Worm (Caenorhabditis elegans) whole organism, L1 larva: ENCODE data around the gene mes-2.
"Not testable (repeated sequence)": the region's sequence is repeated elsewhere in the genome, so short reads cannot be mapped to it uniquely, and the experiment has no call there.

Experiments used
- C04F5.9 ChIP-seq: sonication (generic microtip); optimal IDR thresholded peaks from 2 replicates; lab custom pipeline; 2016; ENCODE audit warnings: missing genetic modification characterization, missing compliant biosample characterization
- C16A3.4 ChIP-seq: fragments of 150-350 bp; optimal IDR thresholded peaks from 2 replicates; lab custom pipeline; 2014; ENCODE audit warnings: missing biosample characterization, missing genetic modification characterization
- F16B12.6 ChIP-seq: fragments of 150-350 bp; optimal IDR thresholded peaks from 2 replicates; lab custom pipeline; 2014; ENCODE audit warnings: missing biosample characterization, missing genetic modification characterization
- alr-1 ChIP-seq: fragments of 200-800 bp; sonication (Bioruptor generic); optimal IDR thresholded peaks from 2 replicates; lab custom pipeline; 2018; ENCODE audit warnings: borderline replicate concordance, mild to moderate bottlenecking, missing genetic modification characterization, missing compliant biosample characterization
- aly-2 ChIP-seq: fragments of 150-350 bp; optimal IDR thresholded peaks from 2 replicates; lab custom pipeline; 2014; ENCODE audit warnings: missing biosample characterization, missing genetic modification characterization
- ceh-8 ChIP-seq: fragments of 200-800 bp; sonication (Bioruptor generic); optimal IDR thresholded peaks from 2 replicates; lab custom pipeline; 2018; ENCODE audit warnings: mild to moderate bottlenecking, missing genetic modification characterization, moderate library complexity, missing compliant biosample characterization
- ceh-82 ChIP-seq, 3 experiments: fragments of 150-350 bp in 1 of 3; sonication (generic microtip) in 2 of 3; optimal IDR thresholded peaks; 2 replicates each; lab custom pipeline; 2014 to 2017; ENCODE audit warnings: missing biosample characterization in 3 of 3, missing genetic modification characterization in 3 of 3
- ceh-88 ChIP-seq: fragments of 200-800 bp; sonication (Bioruptor generic); IDR thresholded peaks from 2 replicates; pipeline ENCODE4 v1.3.6; 2022; ENCODE audit warnings: missing genetic modification characterization, missing compliant biosample characterization
- ceh-90 ChIP-seq: sonication (generic microtip); optimal IDR thresholded peaks from 2 replicates; lab custom pipeline; 2016; ENCODE audit warnings: missing genetic modification characterization, missing compliant biosample characterization
- ces-1 ChIP-seq: fragments of 150-350 bp; optimal IDR thresholded peaks from 2 replicates; lab custom pipeline; 2014; ENCODE audit warnings: missing biosample characterization, missing genetic modification reagents, missing genetic modification characterization
- dpl-1 ChIP-seq, 3 experiments: fragments of 150-350 bp in 2 of 3; sonication (generic microtip) in 1 of 3; optimal IDR thresholded peaks; 2 replicates each; lab custom pipeline; 2014 to 2017; ENCODE audit warnings: missing biosample characterization in 3 of 3, missing genetic modification characterization in 3 of 3, missing genetic modification reagents in 3 of 3
- efl-1 ChIP-seq, 4 experiments: fragments of 150-350 bp; optimal IDR thresholded peaks in 3 of 4; peaks in 1 of 4; 1 replicate in 1 of 4; 2 replicates in 3 of 4; lab custom pipeline; 2014; ENCODE audit warnings: missing biosample characterization in 2 of 4, missing genetic modification characterization in 2 of 4, missing genetic modification reagents in 2 of 4
- efl-3 ChIP-seq: fragments of 200-800 bp; sonication (Bioruptor generic); optimal IDR thresholded peaks from 2 replicates; lab custom pipeline; 2018; ENCODE audit warnings: mild to moderate bottlenecking, missing genetic modification characterization, missing compliant biosample characterization
- ets-5 ChIP-seq: fragments of 200-800 bp; sonication (Bioruptor generic); IDR thresholded peaks from 2 replicates; pipeline ENCODE4 v1.3.6; 2022; ENCODE audit warnings: missing genetic modification characterization, missing compliant biosample characterization
- fkh-10 ChIP-seq: sonication (generic microtip); optimal IDR thresholded peaks from 2 replicates; lab custom pipeline; 2017; ENCODE audit warnings: missing biosample characterization, missing genetic modification reagents, missing genetic modification characterization
- fkh-4 ChIP-seq: sonication (generic microtip); optimal IDR thresholded peaks from 2 replicates; lab custom pipeline; 2016; ENCODE audit warnings: missing compliant biosample characterization, missing genetic modification characterization, borderline replicate concordance
- grh-1 ChIP-seq: fragments of 200-800 bp; sonication (Bioruptor generic); IDR thresholded peaks from 2 replicates; pipeline ENCODE4 v1.3.6; 2022; ENCODE audit warnings: missing genetic modification reagents, missing genetic modification characterization, missing compliant biosample characterization
- hlh-4 ChIP-seq: sonication (generic microtip); optimal IDR thresholded peaks from 2 replicates; lab custom pipeline; 2016; ENCODE audit warnings: mild to moderate bottlenecking, missing genetic modification characterization, missing compliant biosample characterization
- irx-1 ChIP-seq: sonication (generic microtip); optimal IDR thresholded peaks from 2 replicates; lab custom pipeline; 2016; ENCODE audit warnings: missing genetic modification characterization, missing compliant biosample characterization
- isw-1 ChIP-seq: fragments of 200-800 bp; sonication (Bioruptor generic); IDR thresholded peaks from 2 replicates; pipeline ENCODE4 v1.3.6; 2022; ENCODE audit warnings: missing genetic modification characterization, missing compliant biosample characterization
- lin-13 ChIP-seq: fragments of 150-350 bp; optimal IDR thresholded peaks from 2 replicates; lab custom pipeline; 2014; ENCODE audit warnings: missing biosample characterization, missing genetic modification reagents, missing genetic modification characterization
- lin-15B ChIP-seq: fragments of 150-350 bp; sonication (generic microtip); optimal IDR thresholded peaks from 3 replicates; lab custom pipeline; 2014; ENCODE audit warnings: missing biosample characterization, missing genetic modification characterization
- lin-35 ChIP-seq, 2 experiments: fragments of 150-350 bp; optimal IDR thresholded peaks; 2 replicates each; lab custom pipeline; 2014; ENCODE audit warnings: missing biosample characterization in 2 of 2, missing genetic modification characterization in 2 of 2, missing genetic modification reagents in 2 of 2
- lin-39 ChIP-seq: fragments of 150-350 bp; optimal IDR thresholded peaks from 2 replicates; lab custom pipeline; 2014; ENCODE audit warnings: missing biosample characterization, missing genetic modification reagents, missing genetic modification characterization
- lir-3 ChIP-seq: sonication (generic microtip); optimal IDR thresholded peaks from 2 replicates; lab custom pipeline; 2016; ENCODE audit warnings: mild to moderate bottlenecking, missing genetic modification characterization, moderate library complexity, missing compliant biosample characterization; ENCODE audit not compliant: poor library complexity
- lsy-2 ChIP-seq, 2 experiments: fragments of 150-350 bp; optimal IDR thresholded peaks; 2 replicates each; lab custom pipeline; 2014; ENCODE audit warnings: missing biosample characterization in 2 of 2, missing genetic modification characterization in 2 of 2
- mdl-1 ChIP-seq, 2 experiments: fragments of 150-350 bp; optimal IDR thresholded peaks; 2 replicates each; lab custom pipeline; 2014 to 2017; ENCODE audit warnings: missing biosample characterization in 2 of 2, missing genetic modification characterization in 2 of 2, inconsistent platforms in 1 of 2
- mef-2 ChIP-seq: fragments of 150-350 bp; optimal IDR thresholded peaks from 2 replicates; lab custom pipeline; 2014; ENCODE audit warnings: missing biosample characterization, missing genetic modification characterization
- nhr-11 ChIP-seq: fragments of 150-350 bp; optimal IDR thresholded peaks from 2 replicates; lab custom pipeline; 2014; ENCODE audit warnings: missing biosample characterization, missing genetic modification characterization
- nhr-12 ChIP-seq: sonication (generic microtip); optimal IDR thresholded peaks from 2 replicates; lab custom pipeline; 2017; ENCODE audit warnings: missing biosample characterization, missing genetic modification characterization
- nhr-237 ChIP-seq: fragments of 150-350 bp; optimal IDR thresholded peaks from 2 replicates; lab custom pipeline; 2014; ENCODE audit warnings: missing biosample characterization, missing genetic modification characterization
- nhr-28 ChIP-seq: fragments of 150-350 bp; optimal IDR thresholded peaks from 2 replicates; lab custom pipeline; 2014; ENCODE audit warnings: missing biosample characterization, missing genetic modification characterization
- nhr-76 ChIP-seq: sonication (generic microtip); optimal IDR thresholded peaks from 2 replicates; lab custom pipeline; 2017; ENCODE audit warnings: missing biosample characterization, missing genetic modification characterization
- nhr-77 ChIP-seq: fragments of 150-350 bp; optimal IDR thresholded peaks from 2 replicates; lab custom pipeline; 2014; ENCODE audit warnings: missing biosample characterization, missing genetic modification characterization
- nhr-90 ChIP-seq: sonication (generic microtip); optimal IDR thresholded peaks from 2 replicates; lab custom pipeline; 2016; ENCODE audit warnings: mild to moderate bottlenecking, missing genetic modification characterization, missing compliant biosample characterization; ENCODE audit not compliant: poor library complexity
- pag-3 ChIP-seq: sonication (generic microtip); optimal IDR thresholded peaks from 2 replicates; lab custom pipeline; 2017; ENCODE audit warnings: missing genetic modification characterization, mild to moderate bottlenecking, missing compliant biosample characterization, antibody characterized with exemption, borderline replicate concordance; ENCODE audit not compliant: insufficient read depth
- skn-1 ChIP-seq: fragments of 150-350 bp; optimal IDR thresholded peaks from 2 replicates; lab custom pipeline; 2014; ENCODE audit warnings: missing biosample characterization, missing genetic modification characterization
- snpc-4 ChIP-seq: fragments of 150-350 bp; optimal IDR thresholded peaks from 2 replicates; lab custom pipeline; 2014; ENCODE audit warnings: missing biosample characterization, missing genetic modification characterization
- snu-23 ChIP-seq: sonication (generic microtip); optimal IDR thresholded peaks from 2 replicates; lab custom pipeline; 2016; ENCODE audit warnings: missing genetic modification characterization, missing compliant biosample characterization
- sptf-1 ChIP-seq: fragments of 150-350 bp; optimal IDR thresholded peaks from 2 replicates; lab custom pipeline; 2014; ENCODE audit warnings: missing biosample characterization, missing genetic modification characterization
- sup-37 ChIP-seq: fragments of 200-800 bp; sonication (Bioruptor generic); optimal IDR thresholded peaks from 2 replicates; lab custom pipeline; 2018; ENCODE audit warnings: mild to moderate bottlenecking, missing genetic modification characterization, missing compliant biosample characterization
- unc-130 ChIP-seq: fragments of 150-350 bp; optimal IDR thresholded peaks from 2 replicates; lab custom pipeline; 2017; ENCODE audit warnings: missing biosample characterization, missing genetic modification characterization, inconsistent platforms
- unc-30 ChIP-seq: sonication (generic microtip); optimal IDR thresholded peaks from 2 replicates; lab custom pipeline; 2017; ENCODE audit warnings: missing biosample characterization, missing genetic modification characterization
- unc-86 ChIP-seq: sonication (generic microtip); optimal IDR thresholded peaks from 2 replicates; lab custom pipeline; 2016; ENCODE audit warnings: missing genetic modification characterization, missing compliant biosample characterization
- unc-98 ChIP-seq: fragments of 200-800 bp; sonication (Bioruptor generic); IDR thresholded peaks from 2 replicates; pipeline ENCODE4 v1.3.6; 2022; ENCODE audit warnings: missing genetic modification characterization, missing compliant biosample characterization
- zag-1 ChIP-seq: fragments of 150-350 bp; optimal IDR thresholded peaks from 2 replicates; lab custom pipeline; 2014; ENCODE audit warnings: missing biosample characterization, missing genetic modification characterization
- zip-4 ChIP-seq: fragments of 200-800 bp; sonication (Bioruptor generic); optimal IDR thresholded peaks from 2 replicates; lab custom pipeline; 2018; ENCODE audit warnings: mild to moderate bottlenecking, missing genetic modification characterization, moderate library complexity, missing compliant biosample characterization

mes-2 gene

ce11 chrII:14383644-14384043, at the start of gene mes-2 (continued):
- TF ChIP-seq C16A3.4 (tag; lab: Kevin White, UChicago) (peak; percentile 93), sptf-1 (tag; lab: Kevin White, UChicago) (no peak), ceh-8 (GFP tag; lab: Kevin White, UChicago) (peak; percentile 38), snpc-4 (peak; percentile 77), mef-2 (tag; lab: Kevin White, UChicago) (no peak), lin-13 (GFP tag; lab: Kevin White, UChicago) (peak; percentile 67), unc-98 (GFP tag; lab: Robert Waterston, UW) (no peak), ceh-88 (GFP tag; lab: Robert Waterston, UW) (peak; percentile 46; the same call in 1 of the 2 replicates), lin-39 (tag; lab: Kevin White, UChicago) (peak; percentile 49), mdl-1 (tag; optimal IDR thresholded peaks at IDR 0.05; lab: Kevin White, UChicago) (peak in 1 of 2 experiments; percentile 78), skn-1 (tag; lab: Kevin White, UChicago) (peak; percentile 72), aly-2 (tag; lab: Kevin White, UChicago) (peak; percentile 81), unc-30 (tag; lab: Kevin White, UChicago) (no peak), ceh-82 (tag; optimal IDR thresholded peaks at IDR 0.05; lab: Kevin White, UChicago) (peak; percentile 80 to 92 (median 89)), alr-1 (no peak), sup-37 (GFP tag; lab: Kevin White, UChicago) (no peak), zag-1 (peak; percentile 41), hlh-4 (no peak), nhr-76 (tag; lab: Kevin White, UChicago) (no peak), F16B12.6 (tag; lab: Kevin White, UChicago) (peak; percentile 70), isw-1 (peak; percentile 68), lin-15B (tag; lab: Kevin White, UChicago) (peak; percentile 77), zip-4 (peak; percentile 49), irx-1 (peak; percentile 72), nhr-77 (tag; lab: Kevin White, UChicago) (peak; percentile 88), nhr-237 (tag; lab: Kevin White, UChicago) (peak; percentile 21), dpl-1 (GFP tag; optimal IDR thresholded peaks at IDR 0.05; lab: Kevin White, UChicago) (peak; percentile 98 to 99 (median 99)), efl-3 (GFP tag; lab: Kevin White, UChicago) (no peak), nhr-11 (peak; percentile 65), fkh-10 (GFP tag; lab: Kevin White, UChicago) (peak; percentile 20), unc-130 (tag; lab: Kevin White, UChicago) (peak; percentile 89), grh-1 (peak; percentile 59; the same call in 1 of the 2 replicates)

ce11 chrII:14344166-14344565, 39.6 kb upstream of the mes-2 start, which contains the start of gene ddl-3:
ddl-3 (minus strand) TSS chrII:14344454.
- TF ChIP-seq ets-5 (GFP tag; lab: Robert Waterston, UW); irx-1; unc-30 (tag; lab: Kevin White, UChicago): not testable (repeated sequence)
- TF ChIP-seq, all 84 proteins: peak for 0; not testable (repeated sequence) for 84

- TF ChIP-seq efl-1 (optimal IDR thresholded peaks at IDR 0.05; lab: Kevin White, UChicago), result peak in 1 of 2 experiments; percentile 14
- TF ChIP-seq efl-1 (GFP tag; optimal IDR thresholded peaks at IDR 0.05 in 1 of 2; lab: Kevin White, UChicago), result not testable (repeated sequence)
These were observed 37.5 kb upstream of the mes-2 start, which contains the start of gene Y54G11A.9 for ce11 chrII:14346243-14346642. Y54G11A.9 (minus strand) TSS chrII:14346438.

- TF ChIP-seq lsy-2 (tag; optimal IDR thresholded peaks at IDR 0.05; lab: Kevin White, UChicago) (peak; percentile 99 to 100), nhr-77 (tag; lab: Kevin White, UChicago) (peak; percentile 97), unc-86 (tag; lab: Kevin White, UChicago) (peak; percentile 77), fkh-4 (tag; lab: Kevin White, UChicago) (no peak), ces-1 (GFP tag; lab: Kevin White, UChicago) (no peak), hlh-4 (no peak), ceh-90 (tag; lab: Kevin White, UChicago) (peak; percentile 18), lin-35 (GFP tag; optimal IDR thresholded peaks at IDR 0.05; lab: Kevin White, UChicago) (peak; percentile 92 to 95), nhr-90 (peak; percentile 73), pag-3 (tag; lab: Kevin White, UChicago) (peak; percentile 15), C04F5.9 (tag; lab: Kevin White, UChicago) (peak; percentile 55), lir-3 (tag; lab: Kevin White, UChicago) (peak; percentile 75), nhr-12 (tag; lab: Kevin White, UChicago) (no peak), unc-98 (GFP tag; lab: Robert Waterston, UW) (no peak), nhr-28 (tag; lab: Kevin White, UChicago) (no peak), snu-23 (GFP tag; lab: Kevin White, UChicago) (peak; percentile 93), grh-1 (peak; percentile 54)
These were observed 34.3 kb upstream of the mes-2 start, which contains the start of the genes Y54G11A.17, lin-7 and elof-1 for ce11 chrII:14349356-14349923. Y54G11A.17 (minus strand) TSS chrII:14349406. lin-7 (minus strand) TSS chrII:14349406. elof-1 (plus strand) TSS chrII:14349738.
